Fruit fly (Drosophila melanogaster): ENCODE data around the gene CG7600.

CG7600 gene

DNA sequence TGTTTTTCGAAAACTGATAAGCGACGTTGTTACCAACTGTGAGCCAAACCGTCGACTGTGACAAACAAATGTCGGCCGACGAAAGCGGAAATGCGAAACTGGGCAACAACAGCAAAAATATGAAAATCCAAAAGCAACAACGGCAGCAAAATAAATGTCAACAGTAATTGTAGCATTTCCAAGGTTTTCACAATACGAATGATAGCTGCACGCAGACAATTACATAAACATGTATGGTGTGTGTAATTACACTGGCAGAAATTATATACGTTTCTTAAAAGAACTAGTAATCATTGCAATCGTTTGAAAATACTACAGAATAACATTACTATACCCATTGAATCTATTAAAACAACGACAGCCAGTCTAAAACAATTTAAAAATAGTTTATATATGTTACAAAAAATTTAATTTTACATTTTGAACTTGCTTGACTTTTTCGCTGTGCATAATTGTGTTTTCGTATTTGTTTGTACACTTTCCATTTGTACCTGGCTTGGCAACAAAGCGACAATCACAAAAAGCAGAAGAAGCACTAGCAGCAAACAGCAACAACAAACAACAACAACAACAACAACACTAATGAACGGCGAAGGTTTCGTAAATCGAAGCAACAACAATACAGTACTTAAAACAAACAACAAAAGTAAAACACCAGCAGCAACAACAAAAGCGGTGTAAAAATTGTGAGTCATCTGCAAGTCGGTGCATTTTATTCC lies 50.3 kb downstream of the CG7600 start (continued):
- TF ChIP-seq dmrt99B (tag; optimal IDR thresholded peaks at IDR 0.05) (peak; percentile 70), Bteb2 (GFP tag; optimal IDR thresholded peaks at IDR 0.05) (peak; percentile 32), fru (optimal IDR thresholded peaks at IDR 0.05) (no peak), CG14860 (GFP tag; IDR thresholded peaks at IDR 0.05; ENCODE audit: partially characterized antibody) (no peak), CG8924 (tag; optimal IDR thresholded peaks at IDR 0.05) (peak; percentile 19), CG13775 (GFP tag; optimal IDR thresholded peaks at IDR 0.05) (peak; percentile 24), emc (GFP tag; optimal IDR thresholded peaks at IDR 0.05) (no peak), jumu (GFP tag; optimal IDR thresholded peaks at IDR 0.05) (no peak), CG2120 (GFP tag; optimal IDR thresholded peaks at IDR 0.05) (peak; percentile 61), kay (GFP tag; optimal IDR thresholded peaks at IDR 0.05) (peak; percentile 73), CG8089 (GFP tag; optimal IDR thresholded peaks at IDR 0.05) (peak; percentile 14), BtbVII (GFP tag; optimal IDR thresholded peaks at IDR 0.05) (no peak), CG11085 (GFP tag; IDR thresholded peaks at IDR 0.05) (0 out of 2 replicates have a peak, but pooled peaks have one; percentile 16), Atf3 (GFP tag; optimal IDR thresholded peaks at IDR 0.05) (no peak), fd3F (GFP tag; optimal IDR thresholded peaks at IDR 0.05) (peak; percentile 72), unc-4 (GFP tag; IDR thresholded peaks at IDR 0.05; ENCODE audit: partially characterized antibody) (no peak), MTF-1 (GFP tag; optimal IDR thresholded peaks at IDR 0.05; ENCODE audit: borderline replicate concordance) (no peak), cwo (GFP tag; optimal IDR thresholded peaks at IDR 0.05) (peak; percentile 17), Myb (GFP tag; optimal IDR thresholded peaks at IDR 0.05) (no peak), Doc3 (GFP tag; IDR thresholded peaks at IDR 0.05; ENCODE audit: partially characterized antibody) (no peak), ken (GFP tag; IDR thresholded peaks at IDR 0.05) (peak; percentile 54; the same call in 1 of the 3 replicates), ab (GFP tag; optimal IDR thresholded peaks at IDR 0.05) (no peak), ATbp (GFP tag; optimal IDR thresholded peaks at IDR 0.05) (peak; percentile 29), sna (GFP tag; IDR thresholded peaks at IDR 0.05; ENCODE audit: partially characterized antibody) (no peak), br (optimal IDR thresholded peaks at IDR 0.05) (no peak), toy (GFP tag; IDR thresholded peaks at IDR 0.05) (no peak), sd (tag; optimal IDR thresholded peaks at IDR 0.05) (no peak), gfzf (GFP tag; optimal IDR thresholded peaks at IDR 0.05) (no peak), Sox102F (GFP tag; optimal IDR thresholded peaks at IDR 0.05) (peak; percentile 85), Sry-β (GFP tag; optimal IDR thresholded peaks at IDR 0.05) (no peak), gem (tag; optimal IDR thresholded peaks at IDR 0.05) (peak; percentile 88), CG13424 (tag; optimal IDR thresholded peaks at IDR 0.05) (peak; percentile 77), stwl (tag; optimal IDR thresholded peaks at IDR 0.05) (no peak), wor (GFP tag; IDR thresholded peaks at IDR 0.05) (peak; percentile 59), abd-A (tag; optimal IDR thresholded peaks at IDR 0.05) (no peak), row (GFP tag; IDR thresholded peaks at IDR 0.05) (peak; percentile 88), hkb (optimal IDR thresholded peaks at IDR 0.05) (no peak), hkb (GFP tag; IDR thresholded peaks at IDR 0.05) (peak; percentile 78), gt (GFP tag; IDR thresholded peaks at IDR 0.05) (0 out of 2 replicates have a peak, but pooled peaks have one; percentile 12), D19A (tag; optimal IDR thresholded peaks at IDR 0.05) (no peak), CG8359 (GFP tag; optimal IDR thresholded peaks at IDR 0.05; ENCODE audit: borderline replicate concordance) (no peak), caup (GFP tag; optimal IDR thresholded peaks at IDR 0.05; ENCODE audit: severe bottlenecking) (peak; percentile 32), Aef1 (GFP tag; IDR thresholded peaks at IDR 0.05) (peak; percentile 59), ci (GFP tag; IDR thresholded peaks at IDR 0.05) (peak; percentile 88), crol (GFP tag; IDR thresholded peaks at IDR 0.05) (no peak), CG17612 (GFP tag; IDR thresholded peaks at IDR 0.05) (peak; percentile 23; the same call in 1 of the 2 replicates), Dip3 (GFP tag; optimal IDR thresholded peaks at IDR 0.05) (peak; percentile 36), ato (GFP tag; IDR thresholded peaks at IDR 0.05; ENCODE audit: partially characterized antibody) (no peak), bowl (GFP tag; IDR thresholded peaks at IDR 0.05) (no peak), h (optimal IDR thresholded peaks at IDR 0.05) (no peak)
